Worm (Caenorhabditis elegans): ENCODE results near the gene F22B7.1.

ce11 chrIII:8704765-8705164 lies 39.6 kb downstream of the F22B7.1 start, which contains the start of gene B0303.16:
- TF ChIP-seq cey-2 (tag; optimal IDR thresholded peaks at IDR 0.05; ENCODE audit: borderline replicate concordance, insufficient read depth) (no peak), ama-1 (optimal IDR thresholded peaks at IDR 0.05) (no peak), F49E8.2 (tag; optimal IDR thresholded peaks at IDR 0.05; ENCODE audit: borderline replicate concordance) (no peak)

Data from whole organism, L4 larva.